Fruit fly (Drosophila melanogaster): Measurements from ENCODE around the gene bond.
A peak's percentile ranks its signal among the peaks of the same experiment; 100 is the strongest.

The bond gene

DNA sequence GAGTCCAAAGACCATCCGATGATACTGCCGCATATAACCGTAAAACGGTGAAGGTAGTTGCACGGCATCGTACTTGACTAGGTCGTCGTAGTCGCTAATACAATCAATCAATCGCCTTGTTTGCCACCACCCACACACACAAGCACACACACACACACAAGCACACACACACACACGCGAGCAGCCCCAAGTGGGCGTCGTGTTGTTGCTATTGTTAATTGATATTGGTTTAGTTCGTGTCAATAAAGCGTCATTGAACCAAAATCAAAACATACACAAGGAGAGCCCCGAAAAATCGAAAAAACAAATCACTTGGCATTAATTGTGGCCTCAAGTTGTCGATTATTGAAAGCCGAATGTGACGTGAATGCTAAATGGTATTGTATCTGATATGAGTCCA lies 46.0 kb downstream of the bond start (continued):
- TF ChIP-seq zfh1 (GFP tag; IDR thresholded peaks at IDR 0.05) (peak; percentile 52; the same call in 1 of the 3 replicates), hkb (optimal IDR thresholded peaks at IDR 0.05) (no peak), hkb (GFP tag; IDR thresholded peaks at IDR 0.05) (peak; percentile 76), chm (GFP tag; IDR thresholded peaks at IDR 0.05) (peak; percentile 61), sisA (GFP tag; IDR thresholded peaks at IDR 0.05) (no peak), CG7786 (GFP tag; optimal IDR thresholded peaks at IDR 0.05) (peak; percentile 32), vvl (GFP tag; IDR thresholded peaks at IDR 0.05) (peak; percentile 43; the same call in 1 of the 2 replicates), CG12104 (GFP tag; optimal IDR thresholded peaks at IDR 0.05) (no peak), ftz-f1 (GFP tag; optimal IDR thresholded peaks at IDR 0.05) (peak; percentile 37), Bdp1 (GFP tag; optimal IDR thresholded peaks at IDR 0.05) (peak; percentile 11), mirr (GFP tag; optimal IDR thresholded peaks at IDR 0.05) (peak; percentile 79), TFAM (GFP tag; optimal IDR thresholded peaks at IDR 0.05) (no peak), dm (GFP tag; optimal IDR thresholded peaks at IDR 0.05) (peak; percentile 2), CG33557 (GFP tag; optimal IDR thresholded peaks at IDR 0.05) (peak; percentile 56), CrebB (tag; optimal IDR thresholded peaks at IDR 0.05) (peak; percentile 12), NfI (GFP tag; optimal IDR thresholded peaks at IDR 0.05) (peak; percentile 11), CHES-1-like (GFP tag; optimal IDR thresholded peaks at IDR 0.05) (peak; percentile 48), Ravus (GFP tag; IDR thresholded peaks at IDR 0.05) (no peak), CG31365 (tag; optimal IDR thresholded peaks at IDR 0.05) (no peak), row (GFP tag; IDR thresholded peaks at IDR 0.05) (peak; percentile 21; the same call in 1 of the 3 replicates), CG13894 (tag; optimal IDR thresholded peaks at IDR 0.05) (no peak), Camta (GFP tag; optimal IDR thresholded peaks at IDR 0.05) (peak; percentile 31), Nf-YC (tag; optimal IDR thresholded peaks at IDR 0.05) (no peak), CG10654 (GFP tag; optimal IDR thresholded peaks at IDR 0.05) (peak; percentile 28), CG34422 (GFP tag; IDR thresholded peaks at IDR 0.05) (0 out of 3 replicates have a peak, but pooled peaks have one; percentile 33), sima (GFP tag; optimal IDR thresholded peaks at IDR 0.05) (no peak), pfk (GFP tag; optimal IDR thresholded peaks at IDR 0.05) (peak; percentile 18), dmrt11E (tag; optimal IDR thresholded peaks at IDR 0.05) (peak; percentile 48), slbo (GFP tag; IDR thresholded peaks at IDR 0.05) (no peak), CG3838 (GFP tag; optimal IDR thresholded peaks at IDR 0.05) (peak; percentile 10), CG7987 (GFP tag; optimal IDR thresholded peaks at IDR 0.05) (peak; percentile 76), CG3407 (GFP tag; optimal IDR thresholded peaks at IDR 0.05) (peak; percentile 66), CG8944 (GFP tag; optimal IDR thresholded peaks at IDR 0.05) (peak; percentile 5), Hey (tag; optimal IDR thresholded peaks at IDR 0.05) (no peak), lov (optimal IDR thresholded peaks at IDR 0.05) (no peak), lov (GFP tag; IDR thresholded peaks at IDR 0.05) (peak; percentile 59; the same call in 1 of the 3 replicates), Oaz (GFP tag; IDR thresholded peaks at IDR 0.05) (no peak), CG12744 (GFP tag; optimal IDR thresholded peaks at IDR 0.05) (peak; percentile 29), chinmo (GFP tag; IDR thresholded peaks at IDR 0.05; ENCODE audit: partially characterized antibody) (0 out of 4 replicates have a peak, but pooled peaks have one; percentile 37), fd64A (GFP tag; optimal IDR thresholded peaks at IDR 0.05) (peak; percentile 70), CG2202 (tag; optimal IDR thresholded peaks at IDR 0.05) (peak; percentile 61), sc (optimal IDR thresholded peaks at IDR 0.05) (no peak), sc (GFP tag; optimal IDR thresholded peaks at IDR 0.05) (peak; percentile 26), lola (GFP tag; optimal IDR thresholded peaks at IDR 0.05) (peak in 1 of 3 experiments; percentile 30), tap (tag; optimal IDR thresholded peaks at IDR 0.05) (peak; percentile 36), Abd-B (GFP tag; optimal IDR thresholded peaks at IDR 0.05) (no peak), Jarid2 (GFP tag; optimal IDR thresholded peaks at IDR 0.05) (peak; percentile 18), CG12236 (GFP tag; optimal IDR thresholded peaks at IDR 0.05) (peak; percentile 53), ash1 (GFP tag; optimal IDR thresholded peaks at IDR 0.05) (no peak), CG2712 (tag; optimal IDR thresholded peaks at IDR 0.05) (peak; percentile 7), CG3847 (GFP tag; IDR thresholded peaks at IDR 0.05) (no peak), sna (GFP tag; IDR thresholded peaks at IDR 0.05; ENCODE audit: partially characterized antibody) (0 out of 2 replicates have a peak, but pooled peaks have one; percentile 35)

Measured in whole organism, embryonic.